Fruit fly (Drosophila melanogaster): Measurements from ENCODE around the gene CG10979.
A peak's percentile ranks its signal among the peaks of the same experiment; 100 is the strongest.

CG10979 gene

dm6 chr3R:5824456-5824855 lies 30.0 kb downstream of the CG10979 start, which contains the start of the genes Sec20 and dgrn (continued):
- TF ChIP-seq sna (GFP tag; IDR thresholded peaks at IDR 0.05; ENCODE audit: partially characterized antibody) (peak; percentile 95), NfI (GFP tag; optimal IDR thresholded peaks at IDR 0.05) (peak; percentile 53), CG16815 (GFP tag; optimal IDR thresholded peaks at IDR 0.05) (peak; percentile 35), tio (GFP tag; optimal IDR thresholded peaks at IDR 0.05) (no peak), kni (GFP tag; optimal IDR thresholded peaks at IDR 0.05) (no peak), BtbVII (GFP tag; optimal IDR thresholded peaks at IDR 0.05) (no peak), CG4730 (GFP tag; IDR thresholded peaks at IDR 0.05) (0 out of 2 replicates have a peak, but pooled peaks have one; percentile 20), MTF-1 (GFP tag; optimal IDR thresholded peaks at IDR 0.05; ENCODE audit: borderline replicate concordance) (no peak), CG7987 (GFP tag; optimal IDR thresholded peaks at IDR 0.05) (no peak), CG18262 (tag; optimal IDR thresholded peaks at IDR 0.05) (peak; percentile 72), ap (GFP tag; IDR thresholded peaks at IDR 0.05) (no peak), B-H2 (GFP tag; optimal IDR thresholded peaks at IDR 0.05) (peak; percentile 81), CG4617 (GFP tag; optimal IDR thresholded peaks at IDR 0.05; ENCODE audit: borderline replicate concordance) (peak; percentile 96), kah (GFP tag; optimal IDR thresholded peaks at IDR 0.05) (no peak), CG15601 (tag; optimal IDR thresholded peaks at IDR 0.05) (peak; percentile 68), CG4424 (GFP tag; optimal IDR thresholded peaks at IDR 0.05) (peak; percentile 74), hb (GFP tag; IDR thresholded peaks at IDR 0.05; ENCODE audit: partially characterized antibody) (peak; percentile 94), eyg (GFP tag; optimal IDR thresholded peaks at IDR 0.05) (no peak), Nf-YC (tag; optimal IDR thresholded peaks at IDR 0.05) (peak; percentile 66), wdn (GFP tag; IDR thresholded peaks at IDR 0.05) (no peak), CG4404 (GFP tag; IDR thresholded peaks at IDR 0.05) (peak; percentile 53), CG33213 (GFP tag; optimal IDR thresholded peaks at IDR 0.05) (peak; percentile 20), Hmr (GFP tag; optimal IDR thresholded peaks at IDR 0.05) (peak; percentile 70), pan (optimal IDR thresholded peaks at IDR 0.05) (no peak), pan (GFP tag; optimal IDR thresholded peaks at IDR 0.05 in 1 of 2, IDR thresholded peaks at IDR 0.05 in 1 of 2) (peak in 1 of 2 experiments; percentile 37), Dp (GFP tag; optimal IDR thresholded peaks at IDR 0.05) (peak; percentile 49), unc-4 (GFP tag; IDR thresholded peaks at IDR 0.05; ENCODE audit: partially characterized antibody) (peak; percentile 95), bab2 (GFP tag; optimal IDR thresholded peaks at IDR 0.05) (peak; percentile 21), Hr78 (GFP tag; optimal IDR thresholded peaks at IDR 0.05) (no peak), Stat92E (GFP tag; optimal IDR thresholded peaks at IDR 0.05) (peak in 1 of 3 experiments; percentile 69), kay (GFP tag; optimal IDR thresholded peaks at IDR 0.05) (peak; percentile 44), CG15011 (GFP tag; optimal IDR thresholded peaks at IDR 0.05) (no peak), fd64A (GFP tag; optimal IDR thresholded peaks at IDR 0.05) (no peak), yki (optimal IDR thresholded peaks at IDR 0.05) (no peak), CG42726 (GFP tag; IDR thresholded peaks at IDR 0.05; ENCODE audit: partially characterized antibody) (peak; percentile 87), Nf-YA (GFP tag; IDR thresholded peaks at IDR 0.05) (no peak), CG11560 (tag; IDR thresholded peaks at IDR 0.05) (no peak), run (tag; optimal IDR thresholded peaks at IDR 0.05) (no peak), D19B (GFP tag; optimal IDR thresholded peaks at IDR 0.05) (peak; percentile 38), btn (GFP tag; optimal IDR thresholded peaks at IDR 0.05) (no peak), CG7839 (tag; optimal IDR thresholded peaks at IDR 0.05) (peak; percentile 62), Deaf1 (tag; optimal IDR thresholded peaks at IDR 0.05) (peak; percentile 63), grn (GFP tag; optimal IDR thresholded peaks at IDR 0.05) (no peak), CG3726 (GFP tag; IDR thresholded peaks at IDR 0.05) (no peak), Sox100B (GFP tag; optimal IDR thresholded peaks at IDR 0.05) (peak; percentile 53), Jarid2 (GFP tag; optimal IDR thresholded peaks at IDR 0.05) (no peak), Chrac-16 (GFP tag; optimal IDR thresholded peaks at IDR 0.05) (peak; percentile 66), gt (GFP tag; IDR thresholded peaks at IDR 0.05) (no peak), Hmx (GFP tag; optimal IDR thresholded peaks at IDR 0.05) (no peak), shn (GFP tag; optimal IDR thresholded peaks at IDR 0.05) (no peak)
